Fruit fly (Drosophila melanogaster) whole organism, embryonic: ENCODE results near the gene fd96Ca.

Experiments used
- Bdp1 ChIP-seq: fragments of 200-800 bp; sonication (Bioruptor generic); optimal IDR thresholded peaks from 3 replicates; lab custom pipeline; 2016; ENCODE audit warnings: missing biosample characterization, missing genetic modification characterization
- CG10654 ChIP-seq: fragments of 200-800 bp; sonication (Bioruptor generic); optimal IDR thresholded peaks from 2 replicates; lab custom pipeline; 2016; ENCODE audit warnings: missing biosample characterization, missing genetic modification characterization
- CG12219 ChIP-seq: fragments of 200-800 bp; sonication (Bioruptor generic); optimal IDR thresholded peaks from 3 replicates; lab custom pipeline; 2018; ENCODE audit warnings: missing biosample characterization, mild to moderate bottlenecking, missing genetic modification characterization
- CG12769 ChIP-seq: fragments of 200-800 bp; sonication (Bioruptor generic); optimal IDR thresholded peaks from 2 replicates; lab custom pipeline; 2019; ENCODE audit warnings: missing biosample characterization, mild to moderate bottlenecking, missing genetic modification characterization, moderate library complexity
- CG16813 ChIP-seq: fragments of 200-800 bp; sonication (Bioruptor generic); IDR thresholded peaks from 3 replicates; pipeline ENCODE4 v1.3.6; 2022; ENCODE audit warnings: missing biosample characterization, missing genetic modification characterization; ENCODE audit not compliant: partially characterized antibody
- CG16815 ChIP-seq: fragments of 200-800 bp; sonication (Bioruptor generic); optimal IDR thresholded peaks from 3 replicates; lab custom pipeline; 2017; ENCODE audit warnings: missing biosample characterization, mild to moderate bottlenecking, missing genetic modification characterization
- CG16863 ChIP-seq: fragments of 200-800 bp; sonication (Bioruptor generic); optimal IDR thresholded peaks from 3 replicates; lab custom pipeline; 2016; ENCODE audit warnings: missing biosample characterization, missing genetic modification characterization
- CG17912 ChIP-seq: fragments of 200-800 bp; sonication (Bioruptor generic); optimal IDR thresholded peaks from 2 replicates; lab custom pipeline; 2018; ENCODE audit warnings: missing biosample characterization, mild to moderate bottlenecking, missing genetic modification characterization
- CG18619 ChIP-seq: fragments of 200-800 bp; sonication (Bioruptor generic); optimal IDR thresholded peaks from 3 replicates; lab custom pipeline; 2017; ENCODE audit warnings: missing biosample characterization, mild to moderate bottlenecking, missing genetic modification characterization
- CG18764 ChIP-seq: fragments of 200-800 bp; sonication (Bioruptor generic); optimal IDR thresholded peaks from 3 replicates; lab custom pipeline; 2016; ENCODE audit warnings: missing biosample characterization, missing genetic modification characterization
- CG2116 ChIP-seq: fragments of 200-800 bp; sonication (Bioruptor generic); optimal IDR thresholded peaks from 3 replicates; lab custom pipeline; 2018; ENCODE audit warnings: missing biosample characterization, mild to moderate bottlenecking, missing genetic modification characterization
- CG30403 ChIP-seq: fragments of 200-800 bp; sonication (Bioruptor generic); optimal IDR thresholded peaks from 3 replicates; lab custom pipeline; 2016; ENCODE audit warnings: missing biosample characterization, missing genetic modification characterization
- CG3163 ChIP-seq: fragments of 200-800 bp; sonication (Bioruptor generic); optimal IDR thresholded peaks from 3 replicates; lab custom pipeline; 2016; ENCODE audit warnings: missing biosample characterization, missing genetic modification characterization
- CG32772 ChIP-seq: fragments of 200-800 bp; sonication (Bioruptor generic); IDR thresholded peaks from 2 replicates; pipeline ENCODE4 v1.3.6; 2022; ENCODE audit warnings: missing biosample characterization, missing genetic modification characterization
- CG6765 ChIP-seq: fragments of 200-800 bp; sonication (Bioruptor generic); optimal IDR thresholded peaks from 3 replicates; lab custom pipeline; 2017; ENCODE audit warnings: missing biosample characterization, mild to moderate bottlenecking, missing genetic modification characterization
- CG7839 ChIP-seq: fragments of 200-800 bp; sonication (Bioruptor generic); optimal IDR thresholded peaks from 3 replicates; lab custom pipeline; 2018; ENCODE audit warnings: missing biosample characterization, mild to moderate bottlenecking, missing genetic modification characterization, moderate library complexity
- CG9609 ChIP-seq: fragments of 200-800 bp; sonication (Bioruptor generic); optimal IDR thresholded peaks from 3 replicates; lab custom pipeline; 2016; ENCODE audit warnings: missing biosample characterization, missing genetic modification characterization
- CG9932 ChIP-seq: fragments of 200-800 bp; sonication (Bioruptor generic); IDR thresholded peaks from 2 replicates; pipeline ENCODE4 v1.3.6; 2022; ENCODE audit warnings: missing biosample characterization, missing genetic modification characterization
- D ChIP-seq, 2 experiments: fragments of 200-800 bp in 1 of 2; fragments of >200 bp in 1 of 2; sonication (Bioruptor generic) in 1 of 2; optimal IDR thresholded peaks; 2 replicates in 1 of 2; 3 replicates in 1 of 2; lab custom pipeline; 2017; ENCODE audit warnings: mild to moderate bottlenecking in 1 of 2, missing biosample characterization in 1 of 2, missing genetic modification characterization in 1 of 2, missing genetic modification reagents in 1 of 2
- Dek ChIP-seq: fragments of 200-800 bp; sonication (Bioruptor generic); optimal IDR thresholded peaks from 3 replicates; lab custom pipeline; 2019; ENCODE audit warnings: missing biosample characterization, mild to moderate bottlenecking, missing genetic modification characterization, moderate library complexity
- E2f2 ChIP-seq: fragments of 200-800 bp; sonication (Bioruptor generic); IDR thresholded peaks from 2 replicates; pipeline ENCODE4 v1.3.6; 2022; ENCODE audit warnings: missing biosample characterization, missing genetic modification characterization
- ERR ChIP-seq: fragments of 200-800 bp; sonication (Bioruptor generic); optimal IDR thresholded peaks from 2 replicates; lab custom pipeline; 2016; ENCODE audit warnings: missing biosample characterization, missing genetic modification characterization
- HmgZ ChIP-seq: fragments of 200-800 bp; sonication (Bioruptor generic); optimal IDR thresholded peaks from 2 replicates; lab custom pipeline; 2018; ENCODE audit warnings: missing biosample characterization, mild to moderate bottlenecking, missing genetic modification characterization
- Hr39 ChIP-seq: fragments of >200 bp; optimal IDR thresholded peaks from 2 replicates; lab custom pipeline; 2017
- Kr ChIP-seq: fragments of 200-800 bp; sonication (Bioruptor generic); optimal IDR thresholded peaks from 2 replicates; lab custom pipeline; 2017; ENCODE audit warnings: missing biosample characterization, mild to moderate bottlenecking, missing genetic modification characterization
- Nf-YA ChIP-seq: fragments of 200-800 bp; sonication (Bioruptor generic); IDR thresholded peaks from 2 replicates; pipeline ENCODE4 v1.3.6; 2022; ENCODE audit warnings: missing biosample characterization, missing genetic modification characterization
- Nf-YC ChIP-seq: fragments of 200-800 bp; optimal IDR thresholded peaks from 3 replicates; lab custom pipeline; 2019; ENCODE audit warnings: missing biosample characterization, mild to moderate bottlenecking, missing genetic modification characterization, moderate library complexity
- Trl ChIP-seq, 3 experiments: fragments of >200 bp in 2 of 3; fragments of 200-800 bp in 1 of 3; sonication (Bioruptor generic) in 1 of 3; optimal IDR thresholded peaks; 2 replicates in 1 of 3; 3 replicates in 2 of 3; lab custom pipeline; 2016 to 2017; ENCODE audit warnings: missing biosample characterization in 1 of 3, missing genetic modification characterization in 1 of 3
- Xrp1 ChIP-seq: fragments of 200-800 bp; sonication (Bioruptor generic); IDR thresholded peaks from 2 replicates; pipeline ENCODE4 v1.3.6; 2022; ENCODE audit warnings: missing biosample characterization, missing genetic modification characterization
- bab2 ChIP-seq: fragments of 200-800 bp; sonication (Bioruptor generic); optimal IDR thresholded peaks from 2 replicates; lab custom pipeline; 2016; ENCODE audit warnings: missing biosample characterization, missing genetic modification characterization
- bsh ChIP-seq, 2 experiments: fragments of 200-800 bp; sonication (Bioruptor generic); optimal IDR thresholded peaks; 2 replicates each; lab custom pipeline; 2017 to 2018; ENCODE audit warnings: mild to moderate bottlenecking in 2 of 2, missing biosample characterization in 2 of 2, missing genetic modification characterization in 2 of 2, moderate library complexity in 1 of 2
- chinmo ChIP-seq: fragments of 200-800 bp; sonication (Bioruptor generic); IDR thresholded peaks from 4 replicates; pipeline ENCODE4 v1.3.6; 2022; ENCODE audit warnings: missing biosample characterization, missing genetic modification characterization; ENCODE audit not compliant: partially characterized antibody
- dan ChIP-seq: fragments of 200-800 bp; sonication (Bioruptor generic); IDR thresholded peaks from 2 replicates; pipeline ENCODE4 v1.3.6; 2022; ENCODE audit warnings: missing biosample characterization, missing genetic modification characterization
- dmrt99B ChIP-seq: fragments of 200-800 bp; sonication (Bioruptor generic); optimal IDR thresholded peaks from 2 replicates; lab custom pipeline; 2018; ENCODE audit warnings: missing biosample characterization, mild to moderate bottlenecking, missing genetic modification characterization, moderate library complexity
- dysf ChIP-seq: fragments of 200-800 bp; sonication (Bioruptor generic); IDR thresholded peaks from 3 replicates; pipeline ENCODE4 v1.3.6; 2022; ENCODE audit warnings: missing biosample characterization, missing genetic modification characterization
- gce ChIP-seq: fragments of 200-800 bp; sonication (Bioruptor generic); IDR thresholded peaks from 3 replicates; pipeline ENCODE4 v1.3.6; 2022; ENCODE audit warnings: missing biosample characterization, missing genetic modification characterization
- gro ChIP-seq: fragments of 200-800 bp; sonication (Bioruptor generic); optimal IDR thresholded peaks from 2 replicates; lab custom pipeline; 2016; ENCODE audit warnings: missing biosample characterization, missing genetic modification characterization
- hbn ChIP-seq: fragments of 200-800 bp; sonication (Bioruptor generic); IDR thresholded peaks from 2 replicates; pipeline ENCODE4 v1.3.6; 2022; ENCODE audit warnings: missing biosample characterization, missing genetic modification characterization; ENCODE audit not compliant: partially characterized antibody
- kah ChIP-seq: fragments of 200-800 bp; sonication (Bioruptor generic); optimal IDR thresholded peaks from 2 replicates; lab custom pipeline; 2018; ENCODE audit warnings: missing biosample characterization, mild to moderate bottlenecking, missing genetic modification characterization
- lab ChIP-seq: fragments of 200-800 bp; sonication (Bioruptor generic); optimal IDR thresholded peaks from 3 replicates; lab custom pipeline; 2017; ENCODE audit warnings: missing biosample characterization, missing genetic modification characterization, mild to moderate bottlenecking, moderate library complexity, missing genetic modification reagents
- lmd ChIP-seq: fragments of 200-800 bp; sonication (Bioruptor generic); IDR thresholded peaks from 2 replicates; pipeline ENCODE4 v1.3.6; 2022; ENCODE audit warnings: missing biosample characterization, missing genetic modification characterization
- maf-S ChIP-seq: fragments of 200-800 bp; sonication (Bioruptor generic); optimal IDR thresholded peaks from 2 replicates; lab custom pipeline; 2016; ENCODE audit warnings: missing biosample characterization, missing genetic modification characterization
- mld ChIP-seq: fragments of 200-800 bp; sonication (Bioruptor generic); IDR thresholded peaks from 3 replicates; pipeline ENCODE4 v1.3.6; 2022; ENCODE audit warnings: missing biosample characterization, missing genetic modification characterization; ENCODE audit not compliant: partially characterized antibody
- nau ChIP-seq: fragments of 200-800 bp; sonication (Bioruptor generic); optimal IDR thresholded peaks from 3 replicates; lab custom pipeline; 2017; ENCODE audit warnings: missing biosample characterization, mild to moderate bottlenecking, missing genetic modification characterization, missing genetic modification reagents
- phol ChIP-seq: fragments of 200-800 bp; sonication (Bioruptor generic); optimal IDR thresholded peaks from 3 replicates; lab custom pipeline; 2018; ENCODE audit warnings: missing biosample characterization, mild to moderate bottlenecking, missing genetic modification characterization, moderate library complexity
- slou ChIP-seq: fragments of 200-800 bp; sonication (Bioruptor generic); optimal IDR thresholded peaks from 3 replicates; lab custom pipeline; 2016; ENCODE audit warnings: missing biosample characterization, missing genetic modification characterization
- sqz ChIP-seq: fragments of 200-800 bp; sonication (Bioruptor generic); optimal IDR thresholded peaks from 3 replicates; lab custom pipeline; 2018; ENCODE audit warnings: missing biosample characterization, mild to moderate bottlenecking, missing genetic modification characterization
- wek ChIP-seq: fragments of 200-800 bp; sonication (Bioruptor generic); optimal IDR thresholded peaks from 3 replicates; lab custom pipeline; 2018; ENCODE audit warnings: missing biosample characterization, mild to moderate bottlenecking, missing genetic modification characterization, moderate library complexity

fd96Ca gene

dm6 chr3R:25049742-25050517 lies 32.6 kb upstream of the fd96Ca start (continued):
- TF ChIP-seq Kr (no peak), mld (GFP tag; lab: Robert Waterston, UW) (no peak), nau (GFP tag; lab: Kevin White, UChicago) (peak; percentile 5), CG10654 (GFP tag; lab: Kevin White, UChicago) (no peak), gro (GFP tag; lab: Kevin White, UChicago) (peak; percentile 4), lab (GFP tag; lab: Kevin White, UChicago) (peak; percentile 72), HmgZ (peak; percentile 75), wek (GFP tag; lab: Kevin White, UChicago) (no peak), CG12769 (tag; lab: Kevin White, UChicago) (peak; percentile 73), ERR (no peak), Hr39 (no peak), CG18619 (no peak), bsh (GFP tag; optimal IDR thresholded peaks at IDR 0.05; lab: Kevin White, UChicago) (peak in 1 of 2 experiments; percentile 37), CG30403 (GFP tag; lab: Kevin White, UChicago) (no peak), Dek (no peak), chinmo (GFP tag; lab: Robert Waterston, UW) (no peak), D (optimal IDR thresholded peaks at IDR 0.05; lab: Kevin White, UChicago) (peak; percentile 39), D (GFP tag; optimal IDR thresholded peaks at IDR 0.05; lab: Kevin White, UChicago) (no peak), CG12219 (GFP tag; lab: Kevin White, UChicago) (peak; percentile 8), sqz (GFP tag; lab: Kevin White, UChicago) (peak; percentile 34), slou (GFP tag; lab: Kevin White, UChicago) (no peak), CG16813 (no peak), Nf-YA (GFP tag; lab: Robert Waterston, UW) (no peak), dysf (no peak), maf-S (GFP tag; lab: Kevin White, UChicago) (no peak), CG6765 (GFP tag; lab: Kevin White, UChicago) (peak; percentile 54), CG9932 (GFP tag; lab: Robert Waterston, UW) (no peak), Nf-YC (tag; lab: Kevin White, UChicago) (peak; percentile 85), kah (GFP tag; lab: Kevin White, UChicago) (peak; percentile 17), CG7839 (tag; lab: Kevin White, UChicago) (no peak), dmrt99B (no peak), CG17912 (GFP tag; lab: Kevin White, UChicago) (no peak), CG16815 (no peak), Xrp1 (no peak), CG2116 (GFP tag; lab: Kevin White, UChicago) (peak; percentile 63), phol (no peak), CG9609 (GFP tag; lab: Kevin White, UChicago) (no peak), hbn (GFP tag; lab: Robert Waterston, UW) (no peak), lmd (GFP tag; lab: Robert Waterston, UW) (no peak), CG16863 (GFP tag; lab: Kevin White, UChicago) (no peak), CG18764 (GFP tag; lab: Kevin White, UChicago) (peak; percentile 25), Bdp1 (GFP tag; lab: Kevin White, UChicago) (no peak), dan (GFP tag; lab: Robert Waterston, UW) (no peak), CG32772 (GFP tag; lab: Robert Waterston, UW) (no peak), bab2 (GFP tag; lab: Kevin White, UChicago) (no peak), CG3163 (GFP tag; lab: Kevin White, UChicago) (peak; percentile 25), E2f2 (GFP tag; lab: Robert Waterston, UW) (no peak), Trl (optimal IDR thresholded peaks at IDR 0.05; lab: Kevin White, UChicago) (peak; percentile 49 to 84), Trl (GFP tag; optimal IDR thresholded peaks at IDR 0.05; lab: Kevin White, UChicago) (peak; percentile 9), gce (GFP tag; lab: Robert Waterston, UW) (no peak)
